Worm (Caenorhabditis elegans) whole organism, L3 larva: ENCODE data around the gene hlh-25.

Source experiments
- ZK546.5 ChIP-seq: sonication (generic microtip); optimal IDR thresholded peaks from 2 replicates; lab custom pipeline; 2017; ENCODE audit warnings: missing biosample characterization, missing genetic modification characterization
- aly-2 ChIP-seq: fragments of 150-350 bp; optimal IDR thresholded peaks from 2 replicates; lab custom pipeline; 2014; ENCODE audit warnings: missing biosample characterization, missing genetic modification characterization
- ama-1 ChIP-seq: fragments of 150-350 bp; optimal IDR thresholded peaks from 2 replicates; lab custom pipeline; 2018
- elt-3 ChIP-seq, 3 experiments: fragments of 150-350 bp in 1 of 3; sonication (generic microtip) in 2 of 3; optimal IDR thresholded peaks; 2 replicates in 2 of 3; 4 replicates in 1 of 3; lab custom pipeline; 2014 to 2017; ENCODE audit warnings: missing biosample characterization in 3 of 3, missing genetic modification characterization in 3 of 3
- nhr-12 ChIP-seq: fragments of 150-350 bp; optimal IDR thresholded peaks from 2 replicates; lab custom pipeline; 2014; ENCODE audit warnings: missing biosample characterization, missing genetic modification characterization
- unc-62 ChIP-seq: fragments of 150-350 bp; sonication (generic microtip); optimal IDR thresholded peaks from 4 replicates; lab custom pipeline; 2014; ENCODE audit warnings: missing biosample characterization, missing genetic modification reagents, missing genetic modification characterization
- ztf-4 ChIP-seq: fragments of 150-350 bp; optimal IDR thresholded peaks from 2 replicates; lab custom pipeline; 2014; ENCODE audit warnings: missing biosample characterization, missing genetic modification characterization

DNA sequence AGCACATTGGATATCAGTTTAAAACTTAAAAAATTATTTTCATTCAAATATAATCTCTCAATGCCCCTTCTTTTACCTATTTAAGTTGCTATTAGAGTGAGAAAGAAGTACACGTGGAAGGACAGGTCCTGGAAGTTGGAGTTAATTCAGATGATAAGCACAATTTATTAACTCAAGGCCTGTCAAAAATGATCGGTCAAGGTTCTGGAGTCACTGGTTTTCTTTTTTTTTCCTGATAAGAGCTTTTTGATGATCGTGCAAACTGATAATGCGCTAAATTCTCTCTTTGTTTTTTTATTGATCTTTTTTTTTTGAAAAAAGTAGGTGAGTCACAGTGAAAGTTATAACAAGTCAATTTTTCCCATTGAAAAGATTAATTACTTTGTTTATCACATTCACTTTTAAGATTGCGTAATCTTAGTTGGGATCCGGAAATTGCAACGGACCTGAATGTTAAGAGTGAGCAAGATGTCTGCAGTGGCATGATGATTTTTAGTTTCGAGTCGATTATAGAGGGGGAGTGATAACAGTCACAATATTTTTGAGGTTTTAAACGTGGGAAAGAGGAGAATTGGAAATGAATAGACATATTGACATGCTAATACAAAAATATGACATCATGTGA is 22.5 kb upstream of the hlh-25 start:
- TF ChIP-seq elt-3 (tag; optimal IDR thresholded peaks at IDR 0.05; lab: Kevin White, UChicago) (no peak), aly-2 (no peak), nhr-12 (no peak), unc-62 (GFP tag; lab: Kevin White, UChicago) (no peak), ZK546.5 (tag; lab: Kevin White, UChicago) (no peak), ztf-4 (tag; lab: Kevin White, UChicago) (no peak), ama-1 (lab: Kevin White, UChicago) (no peak)
